Worm (Caenorhabditis elegans) whole organism, young adult: ENCODE results near the gene K11H12.6.

Source experiments
- B0019.2 ChIP-seq: fragments of 200-800 bp; sonication (Bioruptor generic); conservative IDR thresholded peaks from 2 replicates; pipeline ENCODE4 v1.3.6; 2022; ENCODE audit warnings: missing genetic modification reagents, missing genetic modification characterization, missing compliant biosample characterization
- B0261.1 ChIP-seq: sonication (generic microtip); optimal IDR thresholded peaks from 2 replicates; lab custom pipeline; 2016; ENCODE audit warnings: mild to moderate bottlenecking, missing genetic modification characterization, moderate library complexity, missing compliant biosample characterization
- D2030.7 ChIP-seq: fragments of 200-800 bp; sonication (Bioruptor generic); IDR thresholded peaks from 2 replicates; pipeline ENCODE4 v1.3.6; 2022; ENCODE audit warnings: missing genetic modification reagents, missing genetic modification characterization, missing compliant biosample characterization
- F10E7.11 ChIP-seq: sonication (generic microtip); optimal IDR thresholded peaks from 2 replicates; lab custom pipeline; 2017; ENCODE audit warnings: mild to moderate bottlenecking, missing genetic modification characterization, moderate library complexity, missing compliant biosample characterization
- F52B5.7 ChIP-seq: sonication (generic microtip); optimal IDR thresholded peaks from 2 replicates; lab custom pipeline; 2016; ENCODE audit warnings: mild to moderate bottlenecking, missing genetic modification characterization, missing compliant biosample characterization
- K12H6.12 ChIP-seq: fragments of 200-800 bp; sonication (Bioruptor generic); optimal IDR thresholded peaks from 2 replicates; lab custom pipeline; 2018; ENCODE audit warnings: mild to moderate bottlenecking, missing genetic modification characterization, missing compliant biosample characterization
- Y53F4B.3 ChIP-seq: fragments of 200-800 bp; sonication (Bioruptor generic); IDR thresholded peaks from 2 replicates; pipeline ENCODE4 v1.3.6; 2022; ENCODE audit warnings: missing genetic modification reagents, missing genetic modification characterization, missing compliant biosample characterization
- ZK185.1 ChIP-seq: sonication (generic microtip); optimal IDR thresholded peaks from 2 replicates; lab custom pipeline; 2016; ENCODE audit warnings: mild to moderate bottlenecking, missing genetic modification characterization, missing compliant biosample characterization; ENCODE audit not compliant: poor library complexity, severe bottlenecking
- attf-3 ChIP-seq: fragments of 200-800 bp; sonication (Bioruptor generic); conservative IDR thresholded peaks from 2 replicates; pipeline ENCODE4 v1.3.6; 2022; ENCODE audit warnings: missing genetic modification reagents, missing genetic modification characterization, missing compliant biosample characterization
- attf-5 ChIP-seq: fragments of 200-800 bp; sonication (Bioruptor generic); optimal IDR thresholded peaks from 2 replicates; lab custom pipeline; 2018; ENCODE audit warnings: mild to moderate bottlenecking, missing genetic modification characterization, missing compliant biosample characterization
- cebp-1 ChIP-seq, 2 experiments: fragments of 200-800 bp in 1 of 2; sonication (Bioruptor generic) in 1 of 2; sonication (generic microtip) in 1 of 2; IDR thresholded peaks in 1 of 2; optimal IDR thresholded peaks in 1 of 2; 2 replicates each; pipeline versions ENCODE4 v1.3.6 to Lab custom; 2017 to 2022; ENCODE audit warnings: missing compliant biosample characterization in 2 of 2, missing genetic modification characterization in 2 of 2, mild to moderate bottlenecking in 1 of 2, missing genetic modification reagents in 1 of 2, moderate library complexity in 1 of 2
- ceh-27 ChIP-seq: fragments of 200-800 bp; sonication (Bioruptor generic); optimal IDR thresholded peaks from 2 replicates; lab custom pipeline; 2018; ENCODE audit warnings: mild to moderate bottlenecking, missing genetic modification characterization, moderate library complexity, missing compliant biosample characterization
- ceh-40 ChIP-seq: fragments of 200-800 bp; sonication (Bioruptor generic); IDR thresholded peaks from 2 replicates; pipeline ENCODE4 v1.3.6; 2022; ENCODE audit warnings: missing genetic modification characterization, missing compliant biosample characterization
- ceh-58 ChIP-seq: fragments of 200-800 bp; sonication (Bioruptor generic); IDR thresholded peaks from 2 replicates; pipeline ENCODE4 v1.3.6; 2022; ENCODE audit warnings: missing genetic modification characterization, missing compliant biosample characterization
- die-1 ChIP-seq: sonication (generic microtip); optimal IDR thresholded peaks from 2 replicates; lab custom pipeline; 2016; ENCODE audit warnings: missing genotype, mild to moderate bottlenecking, missing genetic modification characterization, missing compliant biosample characterization
- dox-1 ChIP-seq: fragments of 200-800 bp; sonication (Bioruptor generic); IDR thresholded peaks from 2 replicates; pipeline ENCODE4 v1.3.6; 2022; ENCODE audit warnings: missing genetic modification reagents, missing genetic modification characterization, missing compliant biosample characterization
- ekl-4 ChIP-seq: fragments of 200-800 bp; sonication (Bioruptor generic); IDR thresholded peaks from 2 replicates; pipeline ENCODE4 v1.3.6; 2022; ENCODE audit warnings: missing genetic modification reagents, missing genetic modification characterization, missing compliant biosample characterization
- ets-4 ChIP-seq: fragments of 200-800 bp; sonication (Bioruptor generic); optimal IDR thresholded peaks from 2 replicates; lab custom pipeline; 2018; ENCODE audit warnings: mild to moderate bottlenecking, missing genetic modification characterization, missing compliant biosample characterization
- gei-17 ChIP-seq: fragments of 200-800 bp; sonication (Bioruptor generic); optimal IDR thresholded peaks from 2 replicates; lab custom pipeline; 2018; ENCODE audit warnings: mild to moderate bottlenecking, missing genetic modification characterization, missing compliant biosample characterization
- hlh-12 ChIP-seq: sonication (generic microtip); optimal IDR thresholded peaks from 2 replicates; lab custom pipeline; 2016; ENCODE audit warnings: missing genetic modification characterization, missing compliant biosample characterization
- hmg-1.2 ChIP-seq: fragments of 200-800 bp; sonication (Bioruptor generic); IDR thresholded peaks from 2 replicates; pipeline ENCODE4 v1.3.6; 2022; ENCODE audit warnings: missing genetic modification reagents, missing genetic modification characterization, missing compliant biosample characterization
- hmg-20 ChIP-seq: fragments of 200-800 bp; sonication (Bioruptor generic); IDR thresholded peaks from 2 replicates; pipeline ENCODE4 v1.3.6; 2022; ENCODE audit warnings: missing genetic modification reagents, missing genetic modification characterization, missing compliant biosample characterization
- lag-1 ChIP-seq: fragments of 200-800 bp; sonication (Bioruptor generic); IDR thresholded peaks from 2 replicates; pipeline ENCODE4 v1.3.6; 2022; ENCODE audit warnings: missing genetic modification reagents, missing genetic modification characterization, missing compliant biosample characterization
- let-607 ChIP-seq, 2 experiments: fragments of 200-800 bp in 1 of 2; sonication (Bioruptor generic) in 1 of 2; sonication (generic microtip) in 1 of 2; optimal IDR thresholded peaks; 2 replicates each; lab custom pipeline; 2016 to 2018; ENCODE audit warnings: mild to moderate bottlenecking in 2 of 2, missing compliant biosample characterization in 2 of 2, missing genetic modification characterization in 2 of 2, moderate library complexity in 2 of 2, missing genotype in 1 of 2
- lin-40 ChIP-seq: sonication (generic microtip); optimal IDR thresholded peaks from 2 replicates; lab custom pipeline; 2016; ENCODE audit warnings: missing genetic modification characterization, mild to moderate bottlenecking, missing compliant biosample characterization, missing genotype, missing genetic modification reagents
- madf-6 ChIP-seq: fragments of 200-800 bp; sonication (Bioruptor generic); IDR thresholded peaks from 2 replicates; pipeline ENCODE4 v1.3.6; 2022; ENCODE audit warnings: missing genetic modification reagents, missing genetic modification characterization, missing compliant biosample characterization
- mcd-1 ChIP-seq: fragments of 200-800 bp; sonication (Bioruptor generic); IDR thresholded peaks from 2 replicates; pipeline ENCODE4 v1.3.6; 2022; ENCODE audit warnings: missing genetic modification reagents, missing genetic modification characterization, missing compliant biosample characterization
- nfya-2 ChIP-seq: fragments of 200-800 bp; sonication (Bioruptor generic); IDR thresholded peaks from 2 replicates; pipeline ENCODE4 v1.3.6; 2022; ENCODE audit warnings: missing genetic modification reagents, missing genetic modification characterization, missing compliant biosample characterization
- nhr-179 ChIP-seq: sonication (generic microtip); optimal IDR thresholded peaks from 2 replicates; lab custom pipeline; 2016; ENCODE audit warnings: mild to moderate bottlenecking, missing genetic modification characterization, missing compliant biosample characterization
- nhr-80 ChIP-seq: sonication (generic microtip); optimal IDR thresholded peaks from 2 replicates; lab custom pipeline; 2016; ENCODE audit warnings: missing genetic modification characterization, missing compliant biosample characterization
- nhr-90 ChIP-seq: sonication (generic microtip); optimal IDR thresholded peaks from 2 replicates; lab custom pipeline; 2016; ENCODE audit warnings: missing genotype, mild to moderate bottlenecking, missing genetic modification characterization, missing compliant biosample characterization
- pha-4 ChIP-seq: fragments of 150-350 bp; sonication (generic microtip); optimal IDR thresholded peaks from 2 replicates; lab custom pipeline; 2014; ENCODE audit warnings: missing biosample characterization, missing genetic modification reagents, missing genetic modification characterization
- sea-2 ChIP-seq: fragments of 200-800 bp; sonication (Bioruptor generic); IDR thresholded peaks from 2 replicates; pipeline ENCODE4 v1.3.6; 2022; ENCODE audit warnings: missing genetic modification characterization, missing compliant biosample characterization
- snpc-1.1 ChIP-seq: sonication (generic microtip); optimal IDR thresholded peaks from 2 replicates; lab custom pipeline; 2017; ENCODE audit warnings: missing genetic modification characterization, mild to moderate bottlenecking, missing compliant biosample characterization, antibody characterized with exemption, moderate library complexity, missing genotype, missing genetic modification reagents; ENCODE audit not compliant: insufficient read depth
- snpc-1.3 ChIP-seq: sonication (generic microtip); optimal IDR thresholded peaks from 2 replicates; lab custom pipeline; 2017; ENCODE audit warnings: missing genetic modification characterization, mild to moderate bottlenecking, missing compliant biosample characterization, antibody characterized with exemption, moderate library complexity, missing genotype, missing genetic modification reagents; ENCODE audit not compliant: insufficient read depth
- snpc-3.4 ChIP-seq: sonication (generic microtip); optimal IDR thresholded peaks from 2 replicates; lab custom pipeline; 2017; ENCODE audit warnings: missing genetic modification characterization, mild to moderate bottlenecking, missing compliant biosample characterization, antibody characterized with exemption, moderate library complexity, missing genotype, missing genetic modification reagents
- snpc-4 ChIP-seq, 5 experiments: fragments of 150-350 bp in 1 of 5; sonication (generic microtip) in 4 of 5; optimal IDR thresholded peaks; 2 replicates each; lab custom pipeline; 2014 to 2018; ENCODE audit warnings: missing genetic modification characterization in 5 of 5, missing biosample characterization in 3 of 5, antibody characterized with exemption in 2 of 5, mild to moderate bottlenecking in 2 of 5, missing compliant biosample characterization in 2 of 5, missing genotype in 2 of 5, moderate library complexity in 2 of 5, missing genetic modification reagents in 1 of 5
- somi-1 ChIP-seq: fragments of 200-800 bp; sonication (Bioruptor generic); optimal IDR thresholded peaks from 2 replicates; lab custom pipeline; 2018; ENCODE audit warnings: mild to moderate bottlenecking, missing genetic modification characterization, missing compliant biosample characterization
- sptf-2 ChIP-seq: fragments of 200-800 bp; sonication (Bioruptor generic); optimal IDR thresholded peaks from 2 replicates; lab custom pipeline; 2018; ENCODE audit warnings: mild to moderate bottlenecking, missing genetic modification characterization, missing compliant biosample characterization
- tbx-9 ChIP-seq: sonication (generic microtip); optimal IDR thresholded peaks from 2 replicates; lab custom pipeline; 2016; ENCODE audit warnings: borderline replicate concordance, missing genetic modification characterization, inconsistent platforms, missing compliant biosample characterization
- unc-130 ChIP-seq: sonication (generic microtip); optimal IDR thresholded peaks from 2 replicates; lab custom pipeline; 2016; ENCODE audit warnings: missing genetic modification reagents, missing genetic modification characterization, missing compliant biosample characterization
- zfh-2 ChIP-seq: fragments of 200-800 bp; sonication (Bioruptor generic); conservative IDR thresholded peaks from 2 replicates; pipeline ENCODE4 v1.3.6; 2022; ENCODE audit warnings: missing genetic modification reagents, missing genetic modification characterization, missing compliant biosample characterization
- ztf-3 ChIP-seq: fragments of 200-800 bp; sonication (Bioruptor generic); optimal IDR thresholded peaks from 2 replicates; lab custom pipeline; 2018; ENCODE audit warnings: mild to moderate bottlenecking, missing genetic modification characterization, missing compliant biosample characterization

Gene K11H12.6

DNA sequence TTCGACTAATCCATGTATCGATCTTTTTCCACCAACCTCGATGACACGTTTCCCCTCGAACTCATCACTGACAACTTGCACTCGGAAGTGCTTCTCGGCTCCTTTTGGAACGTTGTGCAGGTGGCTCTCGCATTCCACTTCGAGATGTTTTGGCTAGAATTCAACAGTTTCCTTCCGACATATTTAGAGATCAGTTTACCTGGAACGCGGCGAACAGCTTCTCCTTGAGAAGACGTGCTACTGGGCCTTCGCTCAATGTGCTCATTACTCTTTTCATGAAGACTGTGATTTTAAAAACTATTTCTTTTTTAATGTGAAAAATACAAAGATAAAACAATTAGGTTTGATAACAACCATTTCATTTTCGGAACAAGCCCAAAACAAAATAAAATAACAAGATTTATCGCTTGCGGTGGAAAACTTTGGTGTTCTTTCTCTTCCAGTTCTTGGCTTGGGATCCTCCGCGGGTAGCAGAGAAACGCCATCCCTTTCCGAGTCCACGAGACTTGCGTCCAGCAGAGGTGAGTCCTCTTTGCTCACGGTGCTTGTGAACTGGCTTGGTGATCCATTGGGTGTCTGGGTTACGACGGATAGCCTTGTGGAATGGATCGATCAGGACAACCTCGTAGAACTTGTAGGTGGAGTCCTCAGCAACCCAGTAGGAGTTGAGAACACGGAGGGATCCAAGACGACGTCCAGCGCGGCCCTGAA is 13.8 kb upstream of the K11H12.6 start, which contains the start of gene K11H12.1 (continued):
- TF ChIP-seq snpc-1.3 (tag; lab: Kevin White, UChicago) (no peak), Y53F4B.3 (GFP tag; lab: Robert Waterston, UW) (no peak), hmg-1.2 (GFP tag; lab: Robert Waterston, UW) (no peak; the same call in 1 of the 2 replicates), lin-40 (no peak), sea-2 (GFP tag; lab: Robert Waterston, UW) (no peak), ekl-4 (GFP tag; lab: Robert Waterston, UW) (peak; percentile 92), attf-3 (GFP tag; lab: Robert Waterston, UW) (no peak), B0261.1 (tag; lab: Kevin White, UChicago) (peak; percentile 2), B0019.2 (GFP tag; lab: Robert Waterston, UW) (no peak), tbx-9 (tag; lab: Kevin White, UChicago) (no peak), pha-4 (tag; lab: Kevin White, UChicago) (no peak), mcd-1 (GFP tag; lab: Robert Waterston, UW) (no peak; the same call in 1 of the 2 replicates), hmg-20 (GFP tag; lab: Robert Waterston, UW) (peak; percentile 58; the same call in 1 of the 2 replicates), ceh-27 (GFP tag; lab: Kevin White, UChicago) (no peak), ceh-40 (GFP tag; lab: Robert Waterston, UW) (0 out of 2 replicates have a peak, but pooled peaks have one; percentile 44), madf-6 (peak; percentile 78), F10E7.11 (no peak), snpc-3.4 (tag; lab: Kevin White, UChicago) (peak; percentile 64), let-607 (tag; optimal IDR thresholded peaks at IDR 0.05; lab: Kevin White, UChicago) (no peak), nhr-80 (no peak), ZK185.1 (peak; percentile 24), zfh-2 (peak; percentile 60), unc-130 (GFP tag; lab: Kevin White, UChicago) (peak; percentile 26), nhr-90 (tag; lab: Kevin White, UChicago) (no peak), D2030.7 (peak; percentile 42; the same call in 1 of the 2 replicates), attf-5 (no peak), sptf-2 (GFP tag; lab: Kevin White, UChicago) (no peak), lag-1 (no peak), die-1 (tag; lab: Kevin White, UChicago) (no peak)

DNA sequence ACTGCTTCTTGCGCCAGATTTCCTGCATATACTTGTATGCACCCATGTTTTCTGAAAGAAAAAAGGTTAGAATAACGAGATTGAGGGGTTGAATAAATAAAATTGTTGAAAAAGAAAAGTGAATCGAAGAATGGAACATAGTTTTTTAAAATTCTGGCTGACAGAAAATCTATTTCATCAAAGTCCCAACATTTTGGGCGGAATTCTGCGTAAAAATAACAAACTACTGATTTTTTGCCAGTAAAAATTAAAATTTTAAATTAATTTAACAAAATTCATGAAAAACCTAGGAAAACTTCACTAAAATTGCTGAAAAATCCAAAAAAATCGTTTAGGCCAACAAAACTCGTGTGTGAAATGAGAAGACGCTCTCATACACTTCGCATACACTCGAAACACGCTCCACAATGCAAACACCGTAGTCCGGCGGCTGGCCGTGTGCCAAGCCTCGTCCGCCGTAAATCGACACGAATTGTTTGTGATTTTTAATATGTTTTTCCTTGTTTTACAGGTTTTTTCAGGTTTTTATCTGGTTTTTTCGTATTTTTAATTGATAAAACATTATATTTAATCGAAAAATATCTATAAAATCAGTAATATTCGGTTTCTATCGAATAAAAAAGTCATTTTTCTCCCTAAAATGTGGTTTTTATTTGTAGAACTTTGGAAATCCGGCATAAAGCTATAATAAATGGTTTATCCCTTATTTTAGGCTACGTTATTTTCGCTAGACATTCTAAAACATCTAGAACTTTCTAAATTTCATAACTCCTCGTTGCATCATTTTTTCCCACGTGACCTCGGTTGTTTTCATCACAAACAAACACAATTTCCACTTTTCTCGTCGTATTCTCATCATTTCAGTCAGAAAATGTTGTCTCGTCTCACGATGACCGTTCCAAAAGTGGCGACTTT is 12.3 kb upstream of the K11H12.6 start, which contains the start of the genes rpl-15 and K11H12.8:
Gene rpl-15 (minus strand): TSS at position 51 of the 915 bp plus-strand sequence.
Gene K11H12.8 (plus strand): TSS at position 865 of the 915 bp plus-strand sequence.
- TF ChIP-seq hlh-12 (tag; lab: Kevin White, UChicago) (no peak), dox-1 (GFP tag; lab: Robert Waterston, UW) (peak; percentile 100), cebp-1 (GFP tag; IDR thresholded peaks at IDR 0.05; lab: Robert Waterston, UW) (peak; percentile 97), cebp-1 (tag; optimal IDR thresholded peaks at IDR 0.05; lab: Kevin White, UChicago) (peak; percentile 99), somi-1 (GFP tag; lab: Kevin White, UChicago) (peak; percentile 100), ztf-3 (GFP tag; lab: Kevin White, UChicago) (peak; percentile 96), nhr-179 (tag; lab: Kevin White, UChicago) (peak; percentile 11), F52B5.7 (tag; lab: Kevin White, UChicago) (peak; percentile 99), snpc-4 (GFP tag; optimal IDR thresholded peaks at IDR 0.05; lab: Kevin White, UChicago) (peak; percentile 95), snpc-4 (tag; optimal IDR thresholded peaks at IDR 0.05; lab: Kevin White, UChicago) (peak; percentile 95 to 97 (median 96)), ceh-58 (GFP tag; lab: Robert Waterston, UW) (0 out of 2 replicates have a peak, but pooled peaks have one; percentile 90), mcd-1 (GFP tag; lab: Robert Waterston, UW) (peak; percentile 98), attf-5 (peak; percentile 100), snpc-1.1 (tag; lab: Kevin White, UChicago) (peak; percentile 94), ets-4 (peak; percentile 88), nfya-2 (peak; percentile 89), K12H6.12 (tag; lab: Kevin White, UChicago) (peak; percentile 100), gei-17 (GFP tag; lab: Kevin White, UChicago) (peak; percentile 92), lag-1 (peak; percentile 90; the same call in 1 of the 2 replicates)
